Fruit fly (Drosophila melanogaster) whole organism, embryonic: Measurements from ENCODE around the gene CG13675.

Experiments
- Abd-B ChIP-seq: fragments of 200-800 bp; sonication (Bioruptor generic); optimal IDR thresholded peaks from 2 replicates; lab custom pipeline; 2018; ENCODE audit warnings: missing biosample characterization, mild to moderate bottlenecking, missing genetic modification characterization, moderate library complexity
- Atf6 ChIP-seq: fragments of 200-800 bp; sonication (Bioruptor generic); IDR thresholded peaks from 2 replicates; pipeline ENCODE4 v1.3.6; 2022; ENCODE audit warnings: missing biosample characterization, missing genetic modification characterization
- B-H2 ChIP-seq: fragments of 200-800 bp; sonication (Bioruptor generic); optimal IDR thresholded peaks from 2 replicates; lab custom pipeline; 2018; ENCODE audit warnings: missing biosample characterization, mild to moderate bottlenecking, missing genetic modification characterization
- Bgb ChIP-seq: fragments of 200-800 bp; sonication (Bioruptor generic); IDR thresholded peaks from 2 replicates; pipeline ENCODE4 v1.3.6; 2022; ENCODE audit warnings: missing biosample characterization, missing genetic modification characterization; ENCODE audit not compliant: partially characterized antibody
- CG11560 ChIP-seq: fragments of 200-800 bp; sonication (Bioruptor generic); IDR thresholded peaks from 3 replicates; pipeline ENCODE4 v1.3.6; 2022; ENCODE audit warnings: missing biosample characterization, missing genetic modification characterization
- CG11695 ChIP-seq: fragments of 200-800 bp; sonication (Bioruptor generic); IDR thresholded peaks from 3 replicates; pipeline ENCODE4 v1.3.6; 2022; ENCODE audit warnings: missing biosample characterization, missing genetic modification characterization
- CG11696 ChIP-seq: fragments of 200-800 bp; sonication (Bioruptor generic); IDR thresholded peaks from 2 replicates; pipeline ENCODE4 v1.3.6; 2022; ENCODE audit warnings: missing biosample characterization, missing genetic modification characterization
- CG15514 ChIP-seq: fragments of 200-800 bp; sonication (Bioruptor generic); optimal IDR thresholded peaks from 3 replicates; lab custom pipeline; 2017; ENCODE audit warnings: missing biosample characterization, missing genetic modification characterization, mild to moderate bottlenecking, moderate library complexity, missing genetic modification reagents
- CG15601 ChIP-seq: fragments of 200-800 bp; sonication (Bioruptor generic); optimal IDR thresholded peaks from 3 replicates; lab custom pipeline; 2019; ENCODE audit warnings: missing biosample characterization, mild to moderate bottlenecking, missing genetic modification characterization, moderate library complexity
- CG1603 ChIP-seq: fragments of 200-800 bp; sonication (Bioruptor generic); optimal IDR thresholded peaks from 2 replicates; lab custom pipeline; 2019; ENCODE audit warnings: missing biosample characterization, mild to moderate bottlenecking, missing genetic modification characterization, moderate library complexity
- CG16815 ChIP-seq: fragments of 200-800 bp; sonication (Bioruptor generic); optimal IDR thresholded peaks from 3 replicates; lab custom pipeline; 2017; ENCODE audit warnings: missing biosample characterization, mild to moderate bottlenecking, missing genetic modification characterization
- CG2116 ChIP-seq: fragments of 200-800 bp; sonication (Bioruptor generic); optimal IDR thresholded peaks from 3 replicates; lab custom pipeline; 2018; ENCODE audit warnings: missing biosample characterization, mild to moderate bottlenecking, missing genetic modification characterization
- CG2712 ChIP-seq: fragments of 200-800 bp; optimal IDR thresholded peaks from 3 replicates; lab custom pipeline; 2019; ENCODE audit warnings: missing biosample characterization, mild to moderate bottlenecking, missing genetic modification characterization, moderate library complexity
- CG34376 ChIP-seq: fragments of 200-800 bp; sonication (Bioruptor generic); optimal IDR thresholded peaks from 2 replicates; lab custom pipeline; 2018; ENCODE audit warnings: missing biosample characterization, mild to moderate bottlenecking, missing genetic modification characterization
- CG42726 ChIP-seq: fragments of 200-800 bp; sonication (Bioruptor generic); IDR thresholded peaks from 2 replicates; pipeline ENCODE4 v1.3.6; 2022; ENCODE audit warnings: missing biosample characterization, missing genetic modification characterization; ENCODE audit not compliant: partially characterized antibody
- CG6654 ChIP-seq: fragments of 200-800 bp; sonication (Bioruptor generic); optimal IDR thresholded peaks from 2 replicates; lab custom pipeline; 2017; ENCODE audit warnings: missing biosample characterization, mild to moderate bottlenecking, missing genetic modification characterization
- CG8290 ChIP-seq, 3 experiments: fragments of 200-800 bp; sonication (Bioruptor generic); optimal IDR thresholded peaks; 2 replicates each; lab custom pipeline; 2016 to 2019; ENCODE audit warnings: missing biosample characterization in 3 of 3, missing genetic modification characterization in 3 of 3, mild to moderate bottlenecking in 2 of 3, moderate library complexity in 1 of 3
- CG8924 ChIP-seq: fragments of 200-800 bp; optimal IDR thresholded peaks from 3 replicates; lab custom pipeline; 2019; ENCODE audit warnings: missing biosample characterization, mild to moderate bottlenecking, missing genetic modification characterization, moderate library complexity
- CTCF ChIP-seq: fragments of 200-800 bp; sonication (Bioruptor generic); optimal IDR thresholded peaks from 2 replicates; lab custom pipeline; 2017; ENCODE audit warnings: missing biosample characterization, mild to moderate bottlenecking, missing genetic modification characterization, moderate library complexity
- D ChIP-seq, 2 experiments: fragments of 200-800 bp in 1 of 2; fragments of >200 bp in 1 of 2; sonication (Bioruptor generic) in 1 of 2; optimal IDR thresholded peaks; 2 replicates in 1 of 2; 3 replicates in 1 of 2; lab custom pipeline; 2017; ENCODE audit warnings: mild to moderate bottlenecking in 1 of 2, missing biosample characterization in 1 of 2, missing genetic modification characterization in 1 of 2, missing genetic modification reagents in 1 of 2
- GATAe ChIP-seq: fragments of 200-800 bp; sonication (Bioruptor generic); conservative IDR thresholded peaks from 2 replicates; pipeline ENCODE4 v1.3.6; 2022; ENCODE audit warnings: missing biosample characterization, missing genetic modification characterization
- H2.0 ChIP-seq: fragments of 200-800 bp; sonication (Bioruptor generic); IDR thresholded peaks from 2 replicates; pipeline ENCODE4 v1.3.6; 2022; ENCODE audit warnings: missing biosample characterization, missing genetic modification characterization
- HLH54F ChIP-seq: fragments of 200-800 bp; sonication (Bioruptor generic); optimal IDR thresholded peaks from 3 replicates; lab custom pipeline; 2016; ENCODE audit warnings: missing biosample characterization, missing genetic modification characterization
- Jarid2 ChIP-seq: fragments of 200-800 bp; sonication (Bioruptor generic); optimal IDR thresholded peaks from 3 replicates; lab custom pipeline; 2017; ENCODE audit warnings: mild to moderate bottlenecking, missing biosample characterization, missing genetic modification reagents, missing genetic modification characterization
- MESR4 ChIP-seq: fragments of 200-800 bp; sonication (Bioruptor generic); optimal IDR thresholded peaks from 2 replicates; lab custom pipeline; 2018; ENCODE audit warnings: missing biosample characterization, mild to moderate bottlenecking, missing genetic modification characterization, moderate library complexity
- Pdp1 ChIP-seq, 2 experiments: fragments of 200-800 bp; sonication (Bioruptor generic); optimal IDR thresholded peaks; 3 replicates each; lab custom pipeline; 2016; ENCODE audit warnings: missing biosample characterization in 2 of 2, missing genetic modification characterization in 2 of 2, mild to moderate bottlenecking in 1 of 2, moderate library complexity in 1 of 2
- Stat92E ChIP-seq, 3 experiments: fragments of >200 bp in 2 of 3; fragments of 200-800 bp in 1 of 3; sonication (Bioruptor generic) in 1 of 3; optimal IDR thresholded peaks; 2 replicates each; lab custom pipeline; 2017 to 2019; ENCODE audit warnings: missing biosample characterization in 3 of 3, missing genetic modification characterization in 3 of 3, mild to moderate bottlenecking in 1 of 3, moderate library complexity in 1 of 3
- bigmax ChIP-seq: fragments of 200-800 bp; sonication (Bioruptor generic); optimal IDR thresholded peaks from 2 replicates; lab custom pipeline; 2018; ENCODE audit warnings: missing biosample characterization, mild to moderate bottlenecking, missing genetic modification characterization
- btn ChIP-seq: fragments of 200-800 bp; sonication (Bioruptor generic); optimal IDR thresholded peaks from 2 replicates; lab custom pipeline; 2016; ENCODE audit warnings: missing biosample characterization, missing genetic modification characterization
- chinmo ChIP-seq: fragments of 200-800 bp; sonication (Bioruptor generic); IDR thresholded peaks from 4 replicates; pipeline ENCODE4 v1.3.6; 2022; ENCODE audit warnings: missing biosample characterization, missing genetic modification characterization; ENCODE audit not compliant: partially characterized antibody
- crp ChIP-seq, 2 experiments: fragments of 200-800 bp; sonication (Bioruptor generic); optimal IDR thresholded peaks; 2 replicates in 1 of 2; 3 replicates in 1 of 2; lab custom pipeline; 2017; ENCODE audit warnings: missing biosample characterization in 2 of 2, missing genetic modification characterization in 2 of 2, mild to moderate bottlenecking in 1 of 2, moderate library complexity in 1 of 2
- dan ChIP-seq: fragments of 200-800 bp; sonication (Bioruptor generic); IDR thresholded peaks from 2 replicates; pipeline ENCODE4 v1.3.6; 2022; ENCODE audit warnings: missing biosample characterization, missing genetic modification characterization
- fd102C ChIP-seq: fragments of 200-800 bp; sonication (Bioruptor generic); optimal IDR thresholded peaks from 2 replicates; lab custom pipeline; 2018; ENCODE audit warnings: missing biosample characterization, mild to moderate bottlenecking, missing genetic modification characterization, moderate library complexity
- fd64A ChIP-seq: fragments of 200-800 bp; sonication (Bioruptor generic); optimal IDR thresholded peaks from 3 replicates; lab custom pipeline; 2018; ENCODE audit warnings: missing biosample characterization, mild to moderate bottlenecking, missing genetic modification characterization
- fu2 ChIP-seq: fragments of 200-800 bp; sonication (Bioruptor generic); optimal IDR thresholded peaks from 2 replicates; lab custom pipeline; 2016; ENCODE audit warnings: missing biosample characterization, missing genetic modification characterization
- gem ChIP-seq: fragments of 200-800 bp; sonication (Bioruptor generic); optimal IDR thresholded peaks from 2 replicates; lab custom pipeline; 2019; ENCODE audit warnings: missing biosample characterization, mild to moderate bottlenecking, missing genetic modification characterization, moderate library complexity
- hkb ChIP-seq, 2 experiments: fragments of 200-800 bp in 1 of 2; fragments of >200 bp in 1 of 2; sonication (Bioruptor generic) in 1 of 2; IDR thresholded peaks in 1 of 2; optimal IDR thresholded peaks in 1 of 2; 2 replicates each; pipeline versions ENCODE4 v1.3.6 to Lab custom; 2017 to 2022; ENCODE audit warnings: missing biosample characterization in 1 of 2, missing genetic modification characterization in 1 of 2
- inv ChIP-seq: fragments of 200-800 bp; sonication (Bioruptor generic); IDR thresholded peaks from 2 replicates; pipeline ENCODE4 v1.3.6; 2022; ENCODE audit warnings: missing biosample characterization, missing genetic modification characterization; ENCODE audit not compliant: partially characterized antibody
- nerfin-1 ChIP-seq: fragments of 200-800 bp; sonication (Bioruptor generic); optimal IDR thresholded peaks from 3 replicates; lab custom pipeline; 2019; ENCODE audit warnings: missing biosample characterization, mild to moderate bottlenecking, missing genetic modification characterization, moderate library complexity
- pfk ChIP-seq: fragments of 200-800 bp; sonication (Bioruptor generic); optimal IDR thresholded peaks from 2 replicates; lab custom pipeline; 2018; ENCODE audit warnings: missing biosample characterization, mild to moderate bottlenecking, missing genetic modification characterization, moderate library complexity
- sd ChIP-seq: fragments of 200-800 bp; sonication (Bioruptor generic); optimal IDR thresholded peaks from 3 replicates; lab custom pipeline; 2018; ENCODE audit warnings: missing biosample characterization, mild to moderate bottlenecking, missing genetic modification characterization, moderate library complexity
- sens ChIP-seq: fragments of 200-800 bp; sonication (Bioruptor generic); peaks from one replicate; lab custom pipeline; 2016; ENCODE audit warnings: missing biosample characterization, missing genetic modification characterization
- slp2 ChIP-seq: fragments of 200-800 bp; sonication (Bioruptor generic); optimal IDR thresholded peaks from 2 replicates; lab custom pipeline; 2016; ENCODE audit warnings: missing biosample characterization, missing genetic modification characterization
- so ChIP-seq: fragments of 200-800 bp; sonication (Bioruptor generic); IDR thresholded peaks from 3 replicates; pipeline ENCODE4 v1.3.6; 2022; ENCODE audit warnings: missing biosample characterization, missing genetic modification characterization
- vnd ChIP-seq: fragments of 200-800 bp; sonication (Bioruptor generic); IDR thresholded peaks from 3 replicates; pipeline ENCODE4 v1.3.6; 2022; ENCODE audit warnings: missing biosample characterization, missing genetic modification characterization; ENCODE audit not compliant: partially characterized antibody
- vvl ChIP-seq: fragments of 200-800 bp; sonication (Bioruptor generic); IDR thresholded peaks from 2 replicates; pipeline ENCODE4 v1.3.6; 2022; ENCODE audit warnings: missing biosample characterization, missing genetic modification characterization
- wdn ChIP-seq: fragments of 200-800 bp; sonication (Bioruptor generic); IDR thresholded peaks from 2 replicates; pipeline ENCODE4 v1.3.6; 2022; ENCODE audit warnings: missing biosample characterization, missing genetic modification characterization

Gene CG13675

DNA sequence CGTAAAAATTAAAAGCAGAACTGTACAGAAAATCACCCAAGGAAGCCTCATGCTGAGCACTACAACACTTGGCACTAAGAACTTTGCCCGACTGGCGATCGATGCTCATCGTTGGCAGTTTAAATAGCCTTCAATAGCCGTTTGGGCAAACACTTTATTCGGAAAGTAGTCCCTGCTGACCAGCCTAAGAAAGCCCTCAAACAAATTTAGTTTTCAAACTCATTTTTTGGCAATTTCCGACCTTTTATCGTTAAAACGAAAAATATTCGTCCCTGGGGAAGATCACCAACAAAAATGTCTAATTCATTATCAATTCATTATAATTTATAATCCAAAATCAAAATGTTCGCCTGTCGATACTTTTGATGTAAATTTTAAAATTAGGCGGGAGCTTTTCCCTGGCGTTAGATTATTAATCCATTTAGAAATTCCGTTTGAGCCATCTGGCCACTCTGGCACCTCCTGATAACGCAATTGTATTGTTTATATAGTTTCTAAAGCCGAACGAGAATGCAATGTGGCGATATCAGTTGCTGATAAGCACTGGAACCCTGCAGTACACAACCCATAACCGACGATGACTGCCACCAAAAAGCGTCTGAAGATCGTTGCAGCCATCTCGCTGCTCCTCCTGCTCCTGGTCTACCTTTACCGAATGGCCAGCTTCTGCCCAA lies 15.3 kb upstream of the CG13675 start, which contains the start of the genes mthl7 and Uxs (continued):
- TF ChIP-seq vvl (GFP tag; lab: Robert Waterston, UW) (0 out of 2 replicates have a peak, but pooled peaks have one; percentile 10), fd64A (GFP tag; lab: Kevin White, UChicago) (no peak), HLH54F (GFP tag; lab: Kevin White, UChicago) (no peak), nerfin-1 (tag; lab: Kevin White, UChicago) (no peak), wdn (GFP tag; lab: Robert Waterston, UW) (no peak), B-H2 (GFP tag; lab: Kevin White, UChicago) (no peak), GATAe (peak; percentile 72), bigmax (GFP tag; lab: Kevin White, UChicago) (peak; percentile 55), CG8290 (GFP tag; optimal IDR thresholded peaks at IDR 0.05; lab: Kevin White, UChicago) (no peak), CG8290 (tag; optimal IDR thresholded peaks at IDR 0.05; lab: Kevin White, UChicago) (peak in 1 of 2 experiments; percentile 24), CG2712 (no peak), CG15601 (tag; lab: Kevin White, UChicago) (no peak), Stat92E (GFP tag; optimal IDR thresholded peaks at IDR 0.05; lab: Kevin White, UChicago) (no peak), hkb (optimal IDR thresholded peaks at IDR 0.05; lab: Kevin White, UChicago) (no peak), hkb (GFP tag; IDR thresholded peaks at IDR 0.05; lab: Robert Waterston, UW) (no peak), CG11695 (GFP tag; lab: Robert Waterston, UW) (no peak), slp2 (GFP tag; lab: Kevin White, UChicago) (no peak), sens (GFP tag; lab: Kevin White, UChicago) (peak; percentile 81), chinmo (GFP tag; lab: Robert Waterston, UW) (peak; percentile 72; the same call in 1 of the 4 replicates), CG6654 (GFP tag; lab: Kevin White, UChicago) (no peak), crp (GFP tag; optimal IDR thresholded peaks at IDR 0.05; lab: Kevin White, UChicago) (peak in 1 of 2 experiments; percentile 56), pfk (GFP tag; lab: Kevin White, UChicago) (no peak), fu2 (GFP tag; lab: Kevin White, UChicago) (no peak), fd102C (no peak), Pdp1 (GFP tag; optimal IDR thresholded peaks at IDR 0.05; lab: Kevin White, UChicago) (peak in 1 of 2 experiments; percentile 34), MESR4 (GFP tag; lab: Kevin White, UChicago) (peak; percentile 41), inv (no peak), CG16815 (no peak), btn (no peak), CG42726 (GFP tag; lab: Robert Waterston, UW) (peak; percentile 36; the same call in 1 of the 2 replicates), CG15514 (GFP tag; lab: Kevin White, UChicago) (peak; percentile 45), CG11696 (GFP tag; lab: Robert Waterston, UW) (no peak), dan (no peak), CG8924 (tag; lab: Kevin White, UChicago) (no peak), H2.0 (GFP tag; lab: Robert Waterston, UW) (no peak), CG34376 (GFP tag; lab: Kevin White, UChicago) (peak; percentile 1), gem (tag; lab: Kevin White, UChicago) (no peak), Abd-B (GFP tag; lab: Kevin White, UChicago) (no peak), Atf6 (no peak), CG1603 (tag; lab: Kevin White, UChicago) (peak; percentile 47), Jarid2 (GFP tag; lab: Kevin White, UChicago) (no peak), sd (tag; lab: Kevin White, UChicago) (no peak), vnd (no peak), so (GFP tag; lab: Robert Waterston, UW) (no peak), CG2116 (peak; percentile 25), D (optimal IDR thresholded peaks at IDR 0.05; lab: Kevin White, UChicago) (no peak), D (GFP tag; optimal IDR thresholded peaks at IDR 0.05; lab: Kevin White, UChicago) (no peak), Bgb (GFP tag; lab: Robert Waterston, UW) (peak; percentile 40; the same call in 1 of the 2 replicates), CTCF (GFP tag; lab: Kevin White, UChicago) (no peak), CG11560 (tag; lab: Robert Waterston, UW) (no peak)
